Fruit fly (Drosophila melanogaster) whole organism, embryonic: ENCODE data around the gene Vajk2.

ENCODE experiments used
- Atf3 ChIP-seq: fragments of 200-800 bp; sonication (Bioruptor generic); optimal IDR thresholded peaks from 3 replicates; lab custom pipeline; 2016; ENCODE audit warnings: missing biosample characterization, missing genetic modification characterization
- BEAF-32 ChIP-seq: fragments of 200-800 bp; sonication (Bioruptor generic); optimal IDR thresholded peaks from 3 replicates; lab custom pipeline; 2017; ENCODE audit warnings: missing biosample characterization, missing genetic modification characterization, mild to moderate bottlenecking, moderate library complexity, missing genetic modification reagents
- C15 ChIP-seq: fragments of 200-800 bp; sonication (Bioruptor generic); IDR thresholded peaks from 3 replicates; pipeline ENCODE4 v1.3.6; 2022; ENCODE audit warnings: missing biosample characterization, missing genetic modification characterization
- CG10274 ChIP-seq: fragments of 200-800 bp; sonication (Bioruptor generic); optimal IDR thresholded peaks from 3 replicates; lab custom pipeline; 2017; ENCODE audit warnings: missing biosample characterization, mild to moderate bottlenecking, missing genetic modification characterization
- CG11085 ChIP-seq: fragments of 200-800 bp; sonication (Bioruptor generic); IDR thresholded peaks from 2 replicates; pipeline ENCODE4 v1.3.6; 2022; ENCODE audit warnings: missing biosample characterization, missing genetic modification characterization
- CG11696 ChIP-seq: fragments of 200-800 bp; sonication (Bioruptor generic); IDR thresholded peaks from 2 replicates; pipeline ENCODE4 v1.3.6; 2022; ENCODE audit warnings: missing biosample characterization, missing genetic modification characterization
- CG13296 ChIP-seq: fragments of 200-800 bp; sonication (Bioruptor generic); optimal IDR thresholded peaks from 3 replicates; lab custom pipeline; 2018; ENCODE audit warnings: missing biosample characterization, mild to moderate bottlenecking, missing genetic modification characterization
- CG14441 ChIP-seq: fragments of 200-800 bp; sonication (Bioruptor generic); IDR thresholded peaks from 2 replicates; pipeline ENCODE4 v1.3.6; 2022; ENCODE audit warnings: missing biosample characterization, missing genetic modification characterization
- CG15479 ChIP-seq: fragments of 200-800 bp; sonication (Bioruptor generic); optimal IDR thresholded peaks from 3 replicates; lab custom pipeline; 2019; ENCODE audit warnings: missing biosample characterization, mild to moderate bottlenecking, missing genetic modification characterization, moderate library complexity
- CG15601 ChIP-seq: fragments of 200-800 bp; sonication (Bioruptor generic); optimal IDR thresholded peaks from 3 replicates; lab custom pipeline; 2019; ENCODE audit warnings: missing biosample characterization, mild to moderate bottlenecking, missing genetic modification characterization, moderate library complexity
- CG15696 ChIP-seq: fragments of 200-800 bp; sonication (Bioruptor generic); optimal IDR thresholded peaks from 2 replicates; lab custom pipeline; 2019; ENCODE audit warnings: missing biosample characterization, mild to moderate bottlenecking, missing genetic modification characterization, moderate library complexity
- CG17328 ChIP-seq: fragments of 200-800 bp; sonication (Bioruptor generic); IDR thresholded peaks from 2 replicates; pipeline ENCODE4 v1.3.6; 2022; ENCODE audit warnings: missing biosample characterization, missing genetic modification characterization
- CG17568 ChIP-seq: fragments of 200-800 bp; sonication (Bioruptor generic); optimal IDR thresholded peaks from 2 replicates; lab custom pipeline; 2018; ENCODE audit warnings: missing biosample characterization, mild to moderate bottlenecking, missing genetic modification characterization, moderate library complexity
- CG1792 ChIP-seq: fragments of 200-800 bp; sonication (Bioruptor generic); optimal IDR thresholded peaks from 2 replicates; lab custom pipeline; 2016; ENCODE audit warnings: missing biosample characterization, missing genetic modification characterization
- CG18011 ChIP-seq: fragments of 200-800 bp; sonication (Bioruptor generic); optimal IDR thresholded peaks from 2 replicates; lab custom pipeline; 2017; ENCODE audit warnings: missing biosample characterization, missing genetic modification characterization, mild to moderate bottlenecking, moderate library complexity, missing genotype
- CG33557 ChIP-seq: fragments of 200-800 bp; sonication (Bioruptor generic); optimal IDR thresholded peaks from 2 replicates; lab custom pipeline; 2019; ENCODE audit warnings: missing biosample characterization, mild to moderate bottlenecking, missing genetic modification characterization, moderate library complexity
- CG3726 ChIP-seq: fragments of 200-800 bp; sonication (Bioruptor generic); IDR thresholded peaks from 3 replicates; pipeline ENCODE4, ENCODE4 v1.3.6; 2022; ENCODE audit warnings: missing biosample characterization, missing genetic modification characterization
- CG4282 ChIP-seq: fragments of 200-800 bp; sonication (Bioruptor generic); optimal IDR thresholded peaks from 2 replicates; lab custom pipeline; 2016; ENCODE audit warnings: missing biosample characterization, missing genetic modification characterization
- CG6854 ChIP-seq: fragments of 200-800 bp; sonication (Bioruptor generic); optimal IDR thresholded peaks from 3 replicates; lab custom pipeline; 2017; ENCODE audit warnings: missing biosample characterization, mild to moderate bottlenecking, missing genetic modification characterization
- CG7271 ChIP-seq: fragments of 200-800 bp; sonication (Bioruptor generic); optimal IDR thresholded peaks from 2 replicates; lab custom pipeline; 2018; ENCODE audit warnings: missing biosample characterization, mild to moderate bottlenecking, missing genetic modification characterization, moderate library complexity
- CG7745 ChIP-seq: fragments of 200-800 bp; sonication (Bioruptor generic); optimal IDR thresholded peaks from 2 replicates; lab custom pipeline; 2018; ENCODE audit warnings: missing biosample characterization, mild to moderate bottlenecking, missing genetic modification characterization, moderate library complexity
- CkIIα-i1 ChIP-seq: fragments of 200-800 bp; sonication (Bioruptor generic); IDR thresholded peaks from 2 replicates; pipeline ENCODE4 v1.3.6; 2022; ENCODE audit warnings: missing biosample characterization, missing genetic modification characterization
- D ChIP-seq, 2 experiments: fragments of 200-800 bp in 1 of 2; fragments of >200 bp in 1 of 2; sonication (Bioruptor generic) in 1 of 2; optimal IDR thresholded peaks; 2 replicates in 1 of 2; 3 replicates in 1 of 2; lab custom pipeline; 2017; ENCODE audit warnings: mild to moderate bottlenecking in 1 of 2, missing biosample characterization in 1 of 2, missing genetic modification characterization in 1 of 2, missing genetic modification reagents in 1 of 2
- D19A ChIP-seq: fragments of 200-800 bp; optimal IDR thresholded peaks from 3 replicates; lab custom pipeline; 2019; ENCODE audit warnings: missing biosample characterization, mild to moderate bottlenecking, missing genetic modification characterization, moderate library complexity
- Dip3 ChIP-seq: fragments of 200-800 bp; sonication (Bioruptor generic); optimal IDR thresholded peaks from 3 replicates; lab custom pipeline; 2016; ENCODE audit warnings: missing biosample characterization, missing genetic modification characterization
- Ets97D ChIP-seq: fragments of 200-800 bp; sonication (Bioruptor generic); optimal IDR thresholded peaks from 3 replicates; lab custom pipeline; 2016; ENCODE audit warnings: missing biosample characterization, missing genetic modification characterization
- Hr3 ChIP-seq: fragments of 200-800 bp; sonication (Bioruptor generic); optimal IDR thresholded peaks from 3 replicates; lab custom pipeline; 2016; ENCODE audit warnings: missing biosample characterization, missing genetic modification characterization
- MTF-1 ChIP-seq: fragments of 200-800 bp; sonication (Bioruptor generic); optimal IDR thresholded peaks from 2 replicates; lab custom pipeline; 2018; ENCODE audit warnings: missing biosample characterization, mild to moderate bottlenecking, missing genetic modification characterization, borderline replicate concordance
- Mad ChIP-seq: fragments of 200-800 bp; sonication (Bioruptor generic); optimal IDR thresholded peaks from 2 replicates; lab custom pipeline; 2016; ENCODE audit warnings: missing biosample characterization, missing genetic modification characterization
- Mes4 ChIP-seq: fragments of 200-800 bp; sonication (Bioruptor generic); optimal IDR thresholded peaks from 2 replicates; lab custom pipeline; 2016; ENCODE audit warnings: missing biosample characterization, missing genetic modification characterization
- Nf-YB ChIP-seq: fragments of 200-800 bp; sonication (Bioruptor generic); optimal IDR thresholded peaks from 3 replicates; lab custom pipeline; 2019; ENCODE audit warnings: missing biosample characterization, mild to moderate bottlenecking, missing genetic modification characterization, moderate library complexity
- Ssrp ChIP-seq: fragments of 200-800 bp; sonication (Bioruptor generic); optimal IDR thresholded peaks from 2 replicates; lab custom pipeline; 2018; ENCODE audit warnings: missing biosample characterization, mild to moderate bottlenecking, missing genetic modification characterization, moderate library complexity
- Trl ChIP-seq, 3 experiments: fragments of >200 bp in 2 of 3; fragments of 200-800 bp in 1 of 3; sonication (Bioruptor generic) in 1 of 3; optimal IDR thresholded peaks; 2 replicates in 1 of 3; 3 replicates in 2 of 3; lab custom pipeline; 2016 to 2017; ENCODE audit warnings: missing biosample characterization in 1 of 3, missing genetic modification characterization in 1 of 3
- amos ChIP-seq: fragments of 200-800 bp; sonication (Bioruptor generic); IDR thresholded peaks from 2 replicates; pipeline ENCODE4 v1.3.6; 2022; ENCODE audit warnings: missing biosample characterization, missing genetic modification characterization; ENCODE audit not compliant: partially characterized antibody
- bab2 ChIP-seq: fragments of 200-800 bp; sonication (Bioruptor generic); optimal IDR thresholded peaks from 2 replicates; lab custom pipeline; 2016; ENCODE audit warnings: missing biosample characterization, missing genetic modification characterization
- bsh ChIP-seq, 2 experiments: fragments of 200-800 bp; sonication (Bioruptor generic); optimal IDR thresholded peaks; 2 replicates each; lab custom pipeline; 2017 to 2018; ENCODE audit warnings: mild to moderate bottlenecking in 2 of 2, missing biosample characterization in 2 of 2, missing genetic modification characterization in 2 of 2, moderate library complexity in 1 of 2
- dmrt11E ChIP-seq: fragments of 200-800 bp; sonication (Bioruptor generic); optimal IDR thresholded peaks from 3 replicates; lab custom pipeline; 2018; ENCODE audit warnings: missing biosample characterization, mild to moderate bottlenecking, missing genetic modification characterization, moderate library complexity
- exex ChIP-seq: fragments of 200-800 bp; sonication (Bioruptor generic); optimal IDR thresholded peaks from 4 replicates; lab custom pipeline; 2018; ENCODE audit warnings: missing biosample characterization, mild to moderate bottlenecking, missing genetic modification characterization, moderate library complexity
- lab ChIP-seq: fragments of 200-800 bp; sonication (Bioruptor generic); optimal IDR thresholded peaks from 3 replicates; lab custom pipeline; 2017; ENCODE audit warnings: missing biosample characterization, missing genetic modification characterization, mild to moderate bottlenecking, moderate library complexity, missing genetic modification reagents
- luna ChIP-seq: fragments of 200-800 bp; sonication (Bioruptor generic); optimal IDR thresholded peaks from 2 replicates; lab custom pipeline; 2016; ENCODE audit warnings: missing biosample characterization, missing genetic modification characterization
- org-1 ChIP-seq: fragments of 200-800 bp; sonication (Bioruptor generic); optimal IDR thresholded peaks from 2 replicates; lab custom pipeline; 2017; ENCODE audit warnings: missing biosample characterization, missing genetic modification characterization
- ro ChIP-seq: fragments of 200-800 bp; sonication (Bioruptor generic); IDR thresholded peaks from 2 replicates; pipeline ENCODE4 v1.3.6; 2022; ENCODE audit warnings: missing biosample characterization, missing genetic modification characterization
- salm ChIP-seq: fragments of 200-800 bp; sonication (Bioruptor generic); optimal IDR thresholded peaks from 2 replicates; lab custom pipeline; 2018; ENCODE audit warnings: missing biosample characterization, mild to moderate bottlenecking, missing genetic modification characterization
- sd ChIP-seq: fragments of 200-800 bp; sonication (Bioruptor generic); optimal IDR thresholded peaks from 3 replicates; lab custom pipeline; 2018; ENCODE audit warnings: missing biosample characterization, mild to moderate bottlenecking, missing genetic modification characterization, moderate library complexity
- sim ChIP-seq: fragments of 200-800 bp; sonication (Bioruptor generic); IDR thresholded peaks from 2 replicates; pipeline ENCODE4 v1.3.6; 2022; ENCODE audit warnings: missing biosample characterization, missing genetic modification characterization
- sug ChIP-seq: fragments of 200-800 bp; optimal IDR thresholded peaks from 2 replicates; lab custom pipeline; 2019; ENCODE audit warnings: missing biosample characterization, mild to moderate bottlenecking, missing genetic modification characterization, moderate library complexity
- tll ChIP-seq, 2 experiments: fragments of 200-800 bp in 1 of 2; fragments of >200 bp in 1 of 2; sonication (Bioruptor generic) in 1 of 2; optimal IDR thresholded peaks; 2 replicates each; lab custom pipeline; 2017 to 2019; ENCODE audit warnings: missing biosample characterization in 2 of 2, missing genetic modification characterization in 2 of 2, mild to moderate bottlenecking in 1 of 2, moderate library complexity in 1 of 2
- zfh2 ChIP-seq: fragments of 200-800 bp; sonication (Bioruptor generic); optimal IDR thresholded peaks from 2 replicates; lab custom pipeline; 2016; ENCODE audit warnings: missing biosample characterization, missing genetic modification characterization

Gene Vajk2

dm6 chr2L:13905848-13906585 is 28.5 kb downstream of the Vajk2 start (continued):
- TF ChIP-seq CG14441 (no peak), Atf3 (GFP tag; lab: Kevin White, UChicago) (no peak), salm (tag; lab: Kevin White, UChicago) (peak; percentile 21), BEAF-32 (GFP tag; lab: Kevin White, UChicago) (no peak), CG11696 (GFP tag; lab: Robert Waterston, UW) (no peak), CG17328 (GFP tag; lab: Robert Waterston, UW) (no peak), MTF-1 (GFP tag; lab: Kevin White, UChicago) (no peak), luna (GFP tag; lab: Kevin White, UChicago) (no peak), CG18011 (GFP tag; lab: Kevin White, UChicago) (no peak), CG4282 (GFP tag; lab: Kevin White, UChicago) (no peak), ro (GFP tag; lab: Robert Waterston, UW) (no peak), CG33557 (GFP tag; lab: Kevin White, UChicago) (peak; percentile 38), CG15696 (tag; lab: Kevin White, UChicago) (peak; percentile 48), sim (GFP tag; lab: Robert Waterston, UW) (no peak), Ets97D (GFP tag; lab: Kevin White, UChicago) (no peak), amos (GFP tag; lab: Robert Waterston, UW) (no peak), org-1 (no peak), CG15601 (tag; lab: Kevin White, UChicago) (peak; percentile 68), tll (GFP tag; optimal IDR thresholded peaks at IDR 0.05; lab: Kevin White, UChicago) (no peak), Dip3 (no peak), exex (peak; percentile 88), Mad (GFP tag; lab: Kevin White, UChicago) (no peak), sug (tag; lab: Kevin White, UChicago) (peak; percentile 32), Ssrp (tag; lab: Kevin White, UChicago) (no peak), bab2 (no peak), CG7745 (tag; lab: Kevin White, UChicago) (no peak), lab (no peak), zfh2 (GFP tag; lab: Kevin White, UChicago) (no peak), CG15479 (GFP tag; lab: Kevin White, UChicago) (no peak), CG7271 (tag; lab: Kevin White, UChicago) (no peak), dmrt11E (tag; lab: Kevin White, UChicago) (peak; percentile 34), Mes4 (no peak), D (optimal IDR thresholded peaks at IDR 0.05; lab: Kevin White, UChicago) (no peak), D (GFP tag; optimal IDR thresholded peaks at IDR 0.05; lab: Kevin White, UChicago) (no peak), C15 (GFP tag; lab: Robert Waterston, UW) (no peak), Trl (optimal IDR thresholded peaks at IDR 0.05; lab: Kevin White, UChicago) (no peak), Trl (GFP tag; optimal IDR thresholded peaks at IDR 0.05; lab: Kevin White, UChicago) (no peak), CG1792 (GFP tag; lab: Kevin White, UChicago) (no peak), CG10274 (GFP tag; lab: Kevin White, UChicago) (no peak), sd (peak; percentile 84), Nf-YB (GFP tag; lab: Kevin White, UChicago) (no peak), Hr3 (GFP tag; lab: Kevin White, UChicago) (no peak), CG17568 (GFP tag; lab: Kevin White, UChicago) (no peak), bsh (GFP tag; optimal IDR thresholded peaks at IDR 0.05; lab: Kevin White, UChicago) (no peak), CG3726 (GFP tag; lab: Robert Waterston, UW) (no peak), CG6854 (GFP tag; lab: Kevin White, UChicago) (no peak), CG11085 (no peak), CG13296 (GFP tag; lab: Kevin White, UChicago) (no peak), D19A (tag; lab: Kevin White, UChicago) (no peak), CkIIα-i1 (no peak)
